Fruit fly (Drosophila melanogaster): Measurements from ENCODE around the gene MagR.
A peak's percentile ranks its signal among the peaks of the same experiment; 100 is the strongest.

The MagR gene

DNA sequence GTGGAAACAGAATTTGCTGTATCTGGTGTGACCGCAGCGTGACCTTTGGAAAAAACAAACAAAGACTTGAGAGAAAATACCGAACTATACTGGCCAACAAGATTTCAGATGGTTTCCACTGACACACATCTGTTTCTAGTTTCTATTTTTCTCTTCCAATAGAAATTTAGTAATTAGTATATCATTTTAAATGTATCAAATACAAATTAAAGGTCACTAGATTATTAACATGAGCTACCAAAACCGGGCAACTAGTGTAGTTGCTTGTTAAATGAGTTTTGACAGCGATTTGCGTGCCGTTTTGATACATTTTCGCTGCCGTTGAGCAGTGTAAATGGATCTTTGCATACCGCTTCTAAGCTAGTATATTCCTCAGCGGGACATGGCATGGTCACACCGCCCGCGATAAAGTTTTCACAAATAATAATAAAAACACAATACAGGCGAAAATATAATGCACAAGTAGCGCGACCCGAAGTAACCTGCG, 30.3 kb upstream of the MagR start, which contains the start of the genes Pis and Hap40 (continued):
- TF ChIP-seq dpn (GFP tag; optimal IDR thresholded peaks at IDR 0.05) (peak; percentile 51 to 78), ara (GFP tag; IDR thresholded peaks at IDR 0.05) (no peak), CG18262 (tag; optimal IDR thresholded peaks at IDR 0.05) (peak; percentile 71), ATbp (GFP tag; optimal IDR thresholded peaks at IDR 0.05) (peak; percentile 4), MTF-1 (GFP tag; optimal IDR thresholded peaks at IDR 0.05; ENCODE audit: borderline replicate concordance) (no peak), Oli (tag; optimal IDR thresholded peaks at IDR 0.05) (peak; percentile 64), Dfd (GFP tag; optimal IDR thresholded peaks at IDR 0.05) (peak in 1 of 2 experiments; percentile 13), Dll (GFP tag; IDR thresholded peaks at IDR 0.05; ENCODE audit: partially characterized antibody) (no peak), CG18619 (GFP tag; optimal IDR thresholded peaks at IDR 0.05) (peak; percentile 72), Bteb2 (GFP tag; optimal IDR thresholded peaks at IDR 0.05) (no peak), CG11456 (GFP tag; IDR thresholded peaks at IDR 0.05) (peak; percentile 71; the same call in 2 of the 3 replicates), sens-2 (GFP tag; IDR thresholded peaks at IDR 0.05) (no peak), Lpt (GFP tag; optimal IDR thresholded peaks at IDR 0.05) (no peak), Hr39 (optimal IDR thresholded peaks at IDR 0.05) (no peak), nom (GFP tag; optimal IDR thresholded peaks at IDR 0.05) (no peak), croc (GFP tag; conservative IDR thresholded peaks at IDR 0.05) (peak; percentile 70; the same call in 2 of the 3 replicates), Doc3 (GFP tag; IDR thresholded peaks at IDR 0.05; ENCODE audit: partially characterized antibody) (no peak), CG9797 (GFP tag; optimal IDR thresholded peaks at IDR 0.05) (peak; percentile 92), CG11695 (GFP tag; IDR thresholded peaks at IDR 0.05) (peak; percentile 67; the same call in 2 of the 3 replicates), CG11093 (GFP tag; IDR thresholded peaks at IDR 0.05) (peak; percentile 76; the same call in 2 of the 3 replicates), CG13123 (GFP tag; optimal IDR thresholded peaks at IDR 0.05) (peak; percentile 22), CG1233 (GFP tag; optimal IDR thresholded peaks at IDR 0.05) (peak; percentile 37), CG17568 (GFP tag; optimal IDR thresholded peaks at IDR 0.05) (no peak), yki (optimal IDR thresholded peaks at IDR 0.05) (no peak), CG6683 (GFP tag; optimal IDR thresholded peaks at IDR 0.05) (no peak), B-H1 (GFP tag; IDR thresholded peaks at IDR 0.05) (peak; percentile 44; the same call in 1 of the 3 replicates), Atf3 (GFP tag; optimal IDR thresholded peaks at IDR 0.05) (peak; percentile 6), mam (GFP tag; optimal IDR thresholded peaks at IDR 0.05) (peak; percentile 68), CG9609 (GFP tag; optimal IDR thresholded peaks at IDR 0.05) (peak; percentile 20), MBD-R2 (GFP tag; IDR thresholded peaks at IDR 0.05) (peak; percentile 48; the same call in 1 of the 2 replicates), Sry-δ (GFP tag; optimal IDR thresholded peaks at IDR 0.05) (no peak), slp2 (GFP tag; optimal IDR thresholded peaks at IDR 0.05) (peak; percentile 25), CG10366 (GFP tag; IDR thresholded peaks at IDR 0.05) (peak; percentile 62; the same call in 1 of the 2 replicates), pb (GFP tag; optimal IDR thresholded peaks at IDR 0.05) (no peak), C15 (GFP tag; IDR thresholded peaks at IDR 0.05) (no peak), CG12155 (GFP tag; optimal IDR thresholded peaks at IDR 0.05) (peak; percentile 71), lab (GFP tag; optimal IDR thresholded peaks at IDR 0.05) (no peak), sr (GFP tag; IDR thresholded peaks at IDR 0.05) (no peak), Meics (GFP tag; optimal IDR thresholded peaks at IDR 0.05) (peak; percentile 67), Ptx1 (GFP tag; IDR thresholded peaks at IDR 0.05) (peak; percentile 79), CG8478 (optimal IDR thresholded peaks at IDR 0.05) (no peak), CG11560 (tag; IDR thresholded peaks at IDR 0.05) (peak; percentile 65; the same call in 2 of the 3 replicates), Six4 (GFP tag; optimal IDR thresholded peaks at IDR 0.05) (peak; percentile 12), stc (GFP tag; IDR thresholded peaks at IDR 0.05) (no peak), CG11504 (tag; optimal IDR thresholded peaks at IDR 0.05) (peak; percentile 81), ems (GFP tag; optimal IDR thresholded peaks at IDR 0.05) (peak; percentile 34), sna (GFP tag; IDR thresholded peaks at IDR 0.05; ENCODE audit: partially characterized antibody) (no peak), CG15011 (GFP tag; optimal IDR thresholded peaks at IDR 0.05) (peak; percentile 32), Usf (GFP tag; optimal IDR thresholded peaks at IDR 0.05) (peak; percentile 55), CG13424 (tag; optimal IDR thresholded peaks at IDR 0.05) (peak; percentile 82), NK7.1 (GFP tag; optimal IDR thresholded peaks at IDR 0.05) (no peak), CG2678 (tag; optimal IDR thresholded peaks at IDR 0.05) (peak; percentile 80)

All from whole organism, embryonic.